Worm (Caenorhabditis elegans) whole organism, L4 larva: ENCODE results near the gene hsp-12.2.

Source experiments
- D1046.2 ChIP-seq: fragments of 200-800 bp; sonication (Bioruptor generic); IDR thresholded peaks from 2 replicates; pipeline ENCODE4 v1.3.6; 2022; ENCODE audit warnings: missing genetic modification characterization, missing compliant biosample characterization
- F37D6.2 ChIP-seq: sonication (generic microtip); optimal IDR thresholded peaks from 2 replicates; lab custom pipeline; 2016; ENCODE audit warnings: mild to moderate bottlenecking, missing genetic modification characterization, missing compliant biosample characterization
- T20F7.1 ChIP-seq: fragments of 200-800 bp; sonication (Bioruptor generic); optimal IDR thresholded peaks from 2 replicates; lab custom pipeline; 2018; ENCODE audit warnings: mild to moderate bottlenecking, missing genetic modification characterization, missing compliant biosample characterization
- Y105C5A.15 ChIP-seq: fragments of 200-800 bp; sonication (Bioruptor generic); IDR thresholded peaks from 2 replicates; pipeline ENCODE4 v1.3.6; 2022; ENCODE audit warnings: missing genetic modification characterization, missing compliant biosample characterization
- Y48G9A.11 ChIP-seq: fragments of 200-800 bp; sonication (Bioruptor generic); IDR thresholded peaks from 2 replicates; pipeline ENCODE4 v1.3.6; 2022; ENCODE audit warnings: missing genetic modification reagents, missing genetic modification characterization, missing compliant biosample characterization
- Y5F2A.4 ChIP-seq: fragments of 200-800 bp; sonication (Bioruptor generic); optimal IDR thresholded peaks from 2 replicates; lab custom pipeline; 2018; ENCODE audit warnings: mild to moderate bottlenecking, missing genetic modification characterization, missing compliant biosample characterization
- Y75B8A.6 ChIP-seq: fragments of 200-800 bp; sonication (Bioruptor generic); IDR thresholded peaks from 2 replicates; pipeline ENCODE4 v1.3.6; 2022; ENCODE audit warnings: missing genetic modification reagents, missing genetic modification characterization, missing compliant biosample characterization
- ZK337.2 ChIP-seq: fragments of 200-800 bp; sonication (Bioruptor generic); IDR thresholded peaks from 2 replicates; pipeline ENCODE4 v1.3.6; 2022; ENCODE audit warnings: missing genetic modification reagents, missing genetic modification characterization, missing compliant biosample characterization
- ZK546.5 ChIP-seq, 2 experiments: sonication (generic microtip); optimal IDR thresholded peaks; 2 replicates each; lab custom pipeline; 2017; ENCODE audit warnings: missing biosample characterization in 2 of 2, missing genetic modification characterization in 2 of 2
- aly-2 ChIP-seq: sonication (generic microtip); optimal IDR thresholded peaks from 2 replicates; lab custom pipeline; 2018; ENCODE audit warnings: missing biosample characterization, missing genetic modification characterization
- arid-1 ChIP-seq: fragments of 200-800 bp; sonication (Bioruptor generic); conservative IDR thresholded peaks from 2 replicates; pipeline ENCODE4 v1.3.6; 2022; ENCODE audit warnings: missing genetic modification reagents, missing genetic modification characterization, missing compliant biosample characterization
- ceh-20 ChIP-seq: fragments of 200-800 bp; sonication (Bioruptor generic); IDR thresholded peaks from 2 replicates; pipeline ENCODE4 v1.3.6; 2022; ENCODE audit warnings: missing genetic modification reagents, missing genetic modification characterization, missing compliant biosample characterization
- ceh-44 ChIP-seq: fragments of 200-800 bp; sonication (Bioruptor generic); IDR thresholded peaks from 2 replicates; pipeline ENCODE4 v1.3.6; 2022; ENCODE audit warnings: missing genetic modification reagents, missing genetic modification characterization, missing compliant biosample characterization
- daf-16 ChIP-seq, 3 experiments: sonication (generic microtip); optimal IDR thresholded peaks; 2 replicates each; lab custom pipeline; 2016 to 2017; ENCODE audit warnings: missing genetic modification characterization in 3 of 3, missing genetic modification reagents in 3 of 3, mild to moderate bottlenecking in 2 of 3, missing compliant biosample characterization in 2 of 3, missing biosample characterization in 1 of 3, moderate library complexity in 1 of 3
- daf-8 ChIP-seq: fragments of 200-800 bp; sonication (Bioruptor generic); IDR thresholded peaks from 2 replicates; pipeline ENCODE4 v1.3.6; 2022; ENCODE audit warnings: missing genetic modification characterization, missing compliant biosample characterization
- dpl-1 ChIP-seq: fragments of 150-350 bp; optimal IDR thresholded peaks from 2 replicates; lab custom pipeline; 2014; ENCODE audit warnings: missing biosample characterization, missing genetic modification reagents, missing genetic modification characterization
- duxl-1 ChIP-seq: sonication (generic microtip); optimal IDR thresholded peaks from 2 replicates; lab custom pipeline; 2016; ENCODE audit warnings: mild to moderate bottlenecking, missing genetic modification characterization, moderate library complexity, missing compliant biosample characterization; ENCODE audit not compliant: poor library complexity
- dve-1 ChIP-seq: sonication (generic microtip); optimal IDR thresholded peaks from 2 replicates; lab custom pipeline; 2017; ENCODE audit warnings: antibody characterized with exemption, mild to moderate bottlenecking, missing genetic modification characterization, missing compliant biosample characterization; ENCODE audit not compliant: insufficient read depth
- egl-27 ChIP-seq: sonication (generic microtip); optimal IDR thresholded peaks from 3 replicates; lab custom pipeline; 2017; ENCODE audit warnings: missing biosample characterization, missing genetic modification reagents, missing genetic modification characterization
- fkh-10 ChIP-seq: fragments of 150-350 bp; optimal IDR thresholded peaks from 2 replicates; lab custom pipeline; 2014; ENCODE audit warnings: missing biosample characterization, missing genetic modification reagents, missing genetic modification characterization
- gei-8 ChIP-seq: fragments of 200-800 bp; sonication (Bioruptor generic); optimal IDR thresholded peaks from 2 replicates; lab custom pipeline; 2018; ENCODE audit warnings: mild to moderate bottlenecking, missing genetic modification characterization, missing compliant biosample characterization
- hif-1 ChIP-seq, 2 experiments: sonication (generic microtip); optimal IDR thresholded peaks; 2 replicates each; lab custom pipeline; 2016 to 2017; ENCODE audit warnings: missing compliant biosample characterization in 2 of 2, missing genetic modification characterization in 2 of 2, missing genetic modification reagents in 2 of 2, missing genotype in 2 of 2, mild to moderate bottlenecking in 1 of 2
- hlh-11 ChIP-seq: fragments of 200-800 bp; sonication (Bioruptor generic); optimal IDR thresholded peaks from 2 replicates; lab custom pipeline; 2018; ENCODE audit warnings: mild to moderate bottlenecking, missing genetic modification characterization, missing compliant biosample characterization
- lin-1 ChIP-seq: fragments of 200-800 bp; sonication (Bioruptor generic); IDR thresholded peaks from 2 replicates; pipeline ENCODE4 v1.3.6; 2022; ENCODE audit warnings: missing genetic modification reagents, missing genetic modification characterization, missing compliant biosample characterization
- lin-13 ChIP-seq: fragments of 150-350 bp; optimal IDR thresholded peaks from 2 replicates; lab custom pipeline; 2014; ENCODE audit warnings: missing biosample characterization, missing genetic modification reagents, missing genetic modification characterization
- lsy-2 ChIP-seq, 2 experiments: fragments of 150-350 bp in 1 of 2; sonication (generic microtip) in 1 of 2; optimal IDR thresholded peaks; 2 replicates each; lab custom pipeline; 2014 to 2017; ENCODE audit warnings: missing biosample characterization in 2 of 2, missing genetic modification characterization in 2 of 2
- mdt-29 ChIP-seq: fragments of 200-800 bp; sonication (Bioruptor generic); IDR thresholded peaks from 2 replicates; pipeline ENCODE4 v1.3.6; 2022; ENCODE audit warnings: missing genetic modification reagents, missing genetic modification characterization, missing compliant biosample characterization
- mep-1 ChIP-seq: fragments of 150-350 bp; sonication (generic microtip); optimal IDR thresholded peaks from 3 replicates; lab custom pipeline; 2014; ENCODE audit warnings: missing biosample characterization, missing genetic modification characterization
- nhr-10 ChIP-seq: fragments of 150-350 bp; optimal IDR thresholded peaks from 2 replicates; lab custom pipeline; 2014; ENCODE audit warnings: missing biosample characterization, missing genetic modification characterization
- nhr-102 ChIP-seq: sonication (generic microtip); optimal IDR thresholded peaks from 2 replicates; lab custom pipeline; 2016; ENCODE audit warnings: mild to moderate bottlenecking, missing genetic modification characterization, moderate library complexity, missing compliant biosample characterization
- nhr-11 ChIP-seq: fragments of 150-350 bp; optimal IDR thresholded peaks from 2 replicates; lab custom pipeline; 2014; ENCODE audit warnings: missing biosample characterization, missing genetic modification characterization
- nhr-111 ChIP-seq: fragments of 200-800 bp; sonication (Bioruptor generic); optimal IDR thresholded peaks from 2 replicates; lab custom pipeline; 2018; ENCODE audit warnings: mild to moderate bottlenecking, missing genetic modification characterization, missing compliant biosample characterization
- nhr-28 ChIP-seq: fragments of 150-350 bp; optimal IDR thresholded peaks from 2 replicates; lab custom pipeline; 2014; ENCODE audit warnings: missing biosample characterization, missing genetic modification characterization
- nhr-48 ChIP-seq: sonication (generic microtip); optimal IDR thresholded peaks from 2 replicates; lab custom pipeline; 2016; ENCODE audit warnings: mild to moderate bottlenecking, missing genetic modification characterization, missing compliant biosample characterization
- nhr-6 ChIP-seq: fragments of 150-350 bp; optimal IDR thresholded peaks from 2 replicates; lab custom pipeline; 2014; ENCODE audit warnings: missing biosample characterization, missing genetic modification characterization
- pha-4 ChIP-seq, 2 experiments: fragments of 150-350 bp in 1 of 2; fragments of 200-800 bp in 1 of 2; sonication (Bioruptor generic) in 1 of 2; IDR thresholded peaks in 1 of 2; optimal IDR thresholded peaks in 1 of 2; 2 replicates each; pipeline versions ENCODE4 v1.3.6 to Lab custom; 2014 to 2022; ENCODE audit warnings: missing genetic modification characterization in 2 of 2, missing genetic modification reagents in 2 of 2, missing biosample characterization in 1 of 2, missing compliant biosample characterization in 1 of 2
- php-3 ChIP-seq: fragments of 200-800 bp; sonication (Bioruptor generic); IDR thresholded peaks from 2 replicates; pipeline ENCODE4 v1.3.6; 2022; ENCODE audit warnings: missing genetic modification reagents, missing genetic modification characterization, missing compliant biosample characterization
- pqm-1 ChIP-seq: sonication (generic microtip); optimal IDR thresholded peaks from 2 replicates; lab custom pipeline; 2017; ENCODE audit warnings: missing biosample characterization, missing genetic modification characterization
- saeg-2 ChIP-seq: fragments of 200-800 bp; sonication (Bioruptor generic); IDR thresholded peaks from 2 replicates; pipeline ENCODE4 v1.3.6; 2022; ENCODE audit warnings: missing genetic modification reagents, missing genetic modification characterization, missing compliant biosample characterization
- sdz-12 ChIP-seq: fragments of 200-800 bp; sonication (Bioruptor generic); optimal IDR thresholded peaks from 2 replicates; lab custom pipeline; 2018; ENCODE audit warnings: mild to moderate bottlenecking, missing genetic modification characterization, missing compliant biosample characterization
- set-16 ChIP-seq: fragments of 200-800 bp; sonication (Bioruptor generic); IDR thresholded peaks from 2 replicates; pipeline ENCODE4 v1.3.6; 2022; ENCODE audit warnings: missing genetic modification reagents, missing genetic modification characterization, missing compliant biosample characterization
- skn-1 ChIP-seq: fragments of 150-350 bp; optimal IDR thresholded peaks from 2 replicates; lab custom pipeline; 2014; ENCODE audit warnings: missing biosample characterization, missing genetic modification characterization
- snpc-1.2 ChIP-seq: fragments of 200-800 bp; sonication (Bioruptor generic); IDR thresholded peaks from 2 replicates; pipeline ENCODE4 v1.3.6; 2022; ENCODE audit warnings: missing genetic modification reagents, missing genetic modification characterization, missing compliant biosample characterization
- snpc-4 ChIP-seq: fragments of 150-350 bp; optimal IDR thresholded peaks from 2 replicates; lab custom pipeline; 2014; ENCODE audit warnings: missing biosample characterization, missing genetic modification characterization
- spr-3 ChIP-seq: fragments of 200-800 bp; sonication (Bioruptor generic); optimal IDR thresholded peaks from 2 replicates; lab custom pipeline; 2018; ENCODE audit warnings: mild to moderate bottlenecking, missing genetic modification characterization, missing compliant biosample characterization
- tag-97 ChIP-seq: fragments of 200-800 bp; sonication (Bioruptor generic); IDR thresholded peaks from 2 replicates; pipeline ENCODE4 v1.3.6; 2022; ENCODE audit warnings: missing genetic modification characterization, missing compliant biosample characterization
- tra-1 ChIP-seq: fragments of 200-800 bp; sonication (Bioruptor generic); IDR thresholded peaks from 2 replicates; pipeline ENCODE4 v1.3.6; 2022; ENCODE audit warnings: missing genetic modification reagents, missing genetic modification characterization, missing compliant biosample characterization
- vab-7 ChIP-seq: fragments of 200-800 bp; sonication (Bioruptor generic); IDR thresholded peaks from 2 replicates; pipeline ENCODE4 v1.3.6; 2022; ENCODE audit warnings: missing genetic modification reagents, missing genetic modification characterization, missing compliant biosample characterization
- zfp-3 ChIP-seq: fragments of 200-800 bp; sonication (Bioruptor generic); conservative IDR thresholded peaks from 2 replicates; pipeline ENCODE4 v1.3.6; 2022; ENCODE audit warnings: missing genetic modification reagents, missing genetic modification characterization, missing compliant biosample characterization

hsp-12.2 gene

DNA sequence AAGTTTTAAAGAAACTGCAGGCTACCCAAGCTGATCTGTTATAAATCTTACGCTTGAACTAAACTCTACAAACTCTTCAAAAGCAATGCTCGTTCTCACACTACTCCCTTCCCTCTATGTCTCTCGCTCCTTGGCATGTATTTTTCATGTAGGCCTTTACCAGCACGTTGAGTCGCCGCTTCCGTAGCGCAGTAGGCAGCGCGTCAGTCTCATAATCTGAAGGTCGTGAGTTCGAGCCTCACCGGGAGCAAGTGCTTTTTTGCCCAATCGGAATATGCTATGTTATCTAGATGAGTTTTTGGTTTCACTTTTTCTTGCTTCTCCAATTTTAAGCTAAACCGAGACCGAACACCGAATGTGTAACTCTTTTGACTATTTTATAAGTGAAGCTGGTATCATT lies 31.4 kb upstream of the hsp-12.2 start (continued):
- no peak for TF ChIP-seq php-3 (GFP tag; lab: Robert Waterston, UW)
- 0 out of 2 replicates have a peak, but pooled peaks have one; percentile 43 for TF ChIP-seq saeg-2 (GFP tag; lab: Robert Waterston, UW)
- peak; percentile 25; the same call in 1 of the 2 replicates for TF ChIP-seq set-16 (GFP tag; lab: Robert Waterston, UW)
- TF ChIP-seq lsy-2 (tag; optimal IDR thresholded peaks at IDR 0.05; lab: Kevin White, UChicago): peak in 1 of 2 experiments; percentile 56
- TF ChIP-seq fkh-10: peak; percentile 9
- TF ChIP-seq snpc-4 (tag; lab: Kevin White, UChicago): no peak
- TF ChIP-seq nhr-10 (tag; lab: Kevin White, UChicago): no peak
- TF ChIP-seq arid-1: peak; percentile 54; the same call in 1 of the 2 replicates
- peak in 1 of 2 experiments; percentile 9 for TF ChIP-seq hif-1 (tag; optimal IDR thresholded peaks at IDR 0.05; lab: Kevin White, UChicago)
- no peak for TF ChIP-seq pqm-1 (tag; lab: Kevin White, UChicago)
- TF ChIP-seq tra-1 (GFP tag; lab: Robert Waterston, UW): no peak
- TF ChIP-seq nhr-28: no peak
- no peak for TF ChIP-seq nhr-6 (tag; lab: Kevin White, UChicago)
- peak; percentile 23 for TF ChIP-seq T20F7.1 (GFP tag; lab: Kevin White, UChicago)
- TF ChIP-seq gei-8 (GFP tag; lab: Kevin White, UChicago): peak; percentile 42
- TF ChIP-seq Y5F2A.4 (GFP tag; lab: Kevin White, UChicago): no peak
- no peak for TF ChIP-seq skn-1
- TF ChIP-seq aly-2 (tag; lab: Kevin White, UChicago): no peak
- TF ChIP-seq daf-8 (GFP tag; lab: Robert Waterston, UW): no peak
- no peak for TF ChIP-seq zfp-3 (GFP tag; lab: Robert Waterston, UW)
- TF ChIP-seq mep-1 (tag; lab: Kevin White, UChicago): peak; percentile 15
- TF ChIP-seq ceh-44 (GFP tag; lab: Robert Waterston, UW): peak; percentile 82
- no peak for TF ChIP-seq vab-7
- no peak for TF ChIP-seq ZK546.5 (tag; optimal IDR thresholded peaks at IDR 0.05; lab: Kevin White, UChicago)
- no peak for TF ChIP-seq Y75B8A.6 (GFP tag; lab: Robert Waterston, UW)
- peak; percentile 42; the same call in 1 of the 2 replicates for TF ChIP-seq pha-4 (GFP tag; IDR thresholded peaks at IDR 0.05; lab: Robert Waterston, UW)
- TF ChIP-seq pha-4 (tag; optimal IDR thresholded peaks at IDR 0.05; lab: Kevin White, UChicago): no peak
- no peak for TF ChIP-seq dpl-1
- TF ChIP-seq nhr-11 (tag; lab: Kevin White, UChicago): no peak
- no peak for TF ChIP-seq nhr-48 (tag; lab: Kevin White, UChicago)
- TF ChIP-seq lin-13 (GFP tag; lab: Kevin White, UChicago): no peak
- TF ChIP-seq Y105C5A.15 (GFP tag; lab: Robert Waterston, UW): no peak
- peak; percentile 38 for TF ChIP-seq hlh-11 (tag; lab: Kevin White, UChicago)
- TF ChIP-seq ceh-20 (GFP tag; lab: Robert Waterston, UW): peak; percentile 55; the same call in 1 of the 2 replicates
- no peak for TF ChIP-seq nhr-102 (tag; lab: Kevin White, UChicago)
- TF ChIP-seq lin-1 (GFP tag; lab: Robert Waterston, UW): no peak
- TF ChIP-seq sdz-12: no peak
- TF ChIP-seq daf-16 (GFP tag; optimal IDR thresholded peaks at IDR 0.05; lab: Kevin White, UChicago): no peak
- peak; percentile 38 for TF ChIP-seq daf-16 (tag; optimal IDR thresholded peaks at IDR 0.05; lab: Kevin White, UChicago)
- no peak for TF ChIP-seq F37D6.2 (tag; lab: Kevin White, UChicago)
- peak; percentile 64; the same call in 1 of the 2 replicates for TF ChIP-seq Y48G9A.11
- no peak for TF ChIP-seq mdt-29 (GFP tag; lab: Robert Waterston, UW)
- no peak for TF ChIP-seq duxl-1
- no peak for TF ChIP-seq tag-97 (GFP tag; lab: Robert Waterston, UW)
- TF ChIP-seq dve-1 (tag; lab: Kevin White, UChicago): peak; percentile 5
- 0 out of 2 replicates have a peak, but pooled peaks have one; percentile 59 for TF ChIP-seq snpc-1.2
- peak; percentile 18 for TF ChIP-seq spr-3 (GFP tag; lab: Kevin White, UChicago)
- no peak for TF ChIP-seq nhr-111 (GFP tag; lab: Kevin White, UChicago)
- 0 out of 2 replicates have a peak, but pooled peaks have one; percentile 50 for TF ChIP-seq D1046.2 (GFP tag; lab: Robert Waterston, UW)
- TF ChIP-seq ZK337.2 (GFP tag; lab: Robert Waterston, UW): peak; percentile 32; the same call in 1 of the 2 replicates
- no peak for TF ChIP-seq egl-27 (tag; lab: Kevin White, UChicago)
